Worm (Caenorhabditis elegans): ENCODE data around the gene C14B9.2.

C14B9.2 gene

ce11 chrIII:8093079-8093623 is 40.3 kb upstream of the C14B9.2 start, which contains the start of gene K06H7.2 (continued):
- TF ChIP-seq lin-35 (GFP tag; optimal IDR thresholded peaks at IDR 0.05) (peak; percentile 53 to 78), isw-1 (GFP tag; IDR thresholded peaks at IDR 0.05) (no peak; the same call in 1 of the 2 replicates), vab-15 (tag; optimal IDR thresholded peaks at IDR 0.05) (peak; percentile 22), hpl-2 (GFP tag; optimal IDR thresholded peaks at IDR 0.05) (no peak)

ce11 chrIII:8098116-8098515 is 35.3 kb upstream of the C14B9.2 start, which contains the start of gene K06H7.8:
TSS of gene K06H7.8 (minus strand) at chrIII:8098216.
- TF ChIP-seq lin-15B (tag; optimal IDR thresholded peaks at IDR 0.05) (no peak), ets-5 (GFP tag; IDR thresholded peaks at IDR 0.05) (no peak)

- TF ChIP-seq ets-5 (GFP tag; IDR thresholded peaks at IDR 0.05) (no peak), efl-1 (optimal IDR thresholded peaks at IDR 0.05) (no peak), efl-1 (GFP tag; optimal IDR thresholded peaks at IDR 0.05 in 1 of 2) (peak in 1 of 2 experiments; percentile 3), zag-1 (tag; optimal IDR thresholded peaks at IDR 0.05) (no peak)
These were observed 34.4 kb upstream of the C14B9.2 start, which contains the start of gene K06H7.1 for ce11 chrIII:8099022-8099421. TSS of gene K06H7.1 (plus strand) at chrIII:8099322.

- no peak for TF ChIP-seq hlh-17 (GFP tag; optimal IDR thresholded peaks at IDR 0.05; ENCODE audit: borderline replicate concordance)
- no peak for TF ChIP-seq egl-27 (tag; optimal IDR thresholded peaks at IDR 0.05)
- no peak for TF ChIP-seq swsn-7 (tag; optimal IDR thresholded peaks at IDR 0.05)
- TF ChIP-seq nhr-71 (tag; optimal IDR thresholded peaks at IDR 0.05) = peak; percentile 35
- TF ChIP-seq ceh-82 (tag; optimal IDR thresholded peaks at IDR 0.05) = peak in 1 of 3 experiments; percentile 25
- TF ChIP-seq ceh-90 (tag; optimal IDR thresholded peaks at IDR 0.05) = no peak
- TF ChIP-seq egl-13 (tag; optimal IDR thresholded peaks at IDR 0.05) = no peak
- TF ChIP-seq C34B4.2 (tag; optimal IDR thresholded peaks at IDR 0.05) = no peak
- no peak for TF ChIP-seq aha-1 (tag; optimal IDR thresholded peaks at IDR 0.05)
- no peak for TF ChIP-seq unc-86 (tag; optimal IDR thresholded peaks at IDR 0.05)
- no peak for TF ChIP-seq alr-1 (tag; optimal IDR thresholded peaks at IDR 0.05; ENCODE audit: borderline replicate concordance)
- TF ChIP-seq fkh-4 (tag; optimal IDR thresholded peaks at IDR 0.05; ENCODE audit: borderline replicate concordance) = no peak
- TF ChIP-seq ama-1 (optimal IDR thresholded peaks at IDR 0.05) = no peak
- TF ChIP-seq rnt-1 (tag; optimal IDR thresholded peaks at IDR 0.05) = peak; percentile 33
- TF ChIP-seq vab-15 (tag; optimal IDR thresholded peaks at IDR 0.05) = no peak
- no peak for TF ChIP-seq ets-5 (GFP tag; IDR thresholded peaks at IDR 0.05)
- TF ChIP-seq nhr-77 (tag; optimal IDR thresholded peaks at IDR 0.05) = no peak
- TF ChIP-seq sox-4 (tag; optimal IDR thresholded peaks at IDR 0.05) = no peak
- TF ChIP-seq mab-9 (GFP tag; IDR thresholded peaks at IDR 0.05) = no peak
- TF ChIP-seq nhr-47 (tag; optimal IDR thresholded peaks at IDR 0.05) = peak; percentile 29
- peak; percentile 72 to 91 for TF ChIP-seq lin-35 (GFP tag; optimal IDR thresholded peaks at IDR 0.05)
- TF ChIP-seq nhr-90 (tag; optimal IDR thresholded peaks at IDR 0.05; ENCODE audit: poor library complexity) = no peak
- no peak for TF ChIP-seq hlh-4 (tag; optimal IDR thresholded peaks at IDR 0.05)
- TF ChIP-seq nhr-84 (tag; optimal IDR thresholded peaks at IDR 0.05) = no peak
- TF ChIP-seq elt-3 (tag; optimal IDR thresholded peaks at IDR 0.05) = no peak
- peak; percentile 43 to 68 for TF ChIP-seq lsy-2 (tag; optimal IDR thresholded peaks at IDR 0.05)
- no peak for TF ChIP-seq nhr-237 (tag; optimal IDR thresholded peaks at IDR 0.05)
- TF ChIP-seq nhr-76 (tag; optimal IDR thresholded peaks at IDR 0.05) = no peak
- no peak for TF ChIP-seq aly-2 (tag; optimal IDR thresholded peaks at IDR 0.05)
- no peak for TF ChIP-seq fos-1 (tag; optimal IDR thresholded peaks at IDR 0.05)
- TF ChIP-seq mdl-1 (tag; optimal IDR thresholded peaks at IDR 0.05) = peak in 1 of 2 experiments; percentile 2
- no peak for TF ChIP-seq zag-1 (tag; optimal IDR thresholded peaks at IDR 0.05)
- TF ChIP-seq elt-2 (tag; optimal IDR thresholded peaks at IDR 0.05) = no peak
- peak; percentile 81 to 89 for TF ChIP-seq efl-1 (optimal IDR thresholded peaks at IDR 0.05)
- peak; percentile 84 to 98 for TF ChIP-seq efl-1 (GFP tag; optimal IDR thresholded peaks at IDR 0.05 in 1 of 2)
- no peak for TF ChIP-seq pax-3 (tag; optimal IDR thresholded peaks at IDR 0.05)
- TF ChIP-seq nhr-11 (tag; optimal IDR thresholded peaks at IDR 0.05) = no peak
- no peak for TF ChIP-seq lin-39 (tag; optimal IDR thresholded peaks at IDR 0.05)
- no peak for TF ChIP-seq fkh-8 (tag; optimal IDR thresholded peaks at IDR 0.05)
- TF ChIP-seq jun-1 (tag; optimal IDR thresholded peaks at IDR 0.05) = no peak
- no peak for TF ChIP-seq unc-62 (GFP tag; optimal IDR thresholded peaks at IDR 0.05)
- TF ChIP-seq C04F5.9 (tag; optimal IDR thresholded peaks at IDR 0.05) = no peak
These were observed 32.5 kb upstream of the C14B9.2 start, which contains the start of gene plk-1 for ce11 chrIII:8100960-8101359. TSS of gene plk-1 (plus strand) at chrIII:8101348.

Data from whole organism, L1 larva.